Worm (Caenorhabditis elegans): Measurements from ENCODE around the gene K02E10.6.

- TF ChIP-seq ama-1 (optimal IDR thresholded peaks at IDR 0.05) (no peak), lin-15B (tag; optimal IDR thresholded peaks at IDR 0.05) (no peak), tbx-2 (tag; optimal IDR thresholded peaks at IDR 0.05) (no peak), mef-2 (tag; optimal IDR thresholded peaks at IDR 0.05) (no peak), nhr-76 (tag; optimal IDR thresholded peaks at IDR 0.05) (no peak), unc-86 (tag; optimal IDR thresholded peaks at IDR 0.05) (no peak), unc-62 (GFP tag; optimal IDR thresholded peaks at IDR 0.05) (no peak), C04F5.9 (tag; optimal IDR thresholded peaks at IDR 0.05) (no peak), efl-1 (optimal IDR thresholded peaks at IDR 0.05) (no peak), efl-1 (GFP tag; optimal IDR thresholded peaks at IDR 0.05 in 1 of 2) (no peak), nhr-28 (tag; optimal IDR thresholded peaks at IDR 0.05) (no peak), fos-1 (tag; optimal IDR thresholded peaks at IDR 0.05) (no peak), nhr-77 (tag; optimal IDR thresholded peaks at IDR 0.05) (no peak)
These were observed 48.8 kb downstream of the K02E10.6 start for ce11 chrX:2433805-2434204.

Data from whole organism, L1 larva.